Worm (Caenorhabditis elegans) whole organism, dauer: Measurements from ENCODE around the gene idpp-7.
"Not testable (repeated sequence)": the region's sequence is repeated elsewhere in the genome, so short reads cannot be mapped to it uniquely, and the experiment has no call there.

Experiments used
- unc-62 ChIP-seq: sonication (generic microtip); optimal IDR thresholded peaks from 2 replicates; lab custom pipeline; 2017; ENCODE audit warnings: missing biosample characterization, missing genetic modification reagents, missing genetic modification characterization

The idpp-7 gene

DNA sequence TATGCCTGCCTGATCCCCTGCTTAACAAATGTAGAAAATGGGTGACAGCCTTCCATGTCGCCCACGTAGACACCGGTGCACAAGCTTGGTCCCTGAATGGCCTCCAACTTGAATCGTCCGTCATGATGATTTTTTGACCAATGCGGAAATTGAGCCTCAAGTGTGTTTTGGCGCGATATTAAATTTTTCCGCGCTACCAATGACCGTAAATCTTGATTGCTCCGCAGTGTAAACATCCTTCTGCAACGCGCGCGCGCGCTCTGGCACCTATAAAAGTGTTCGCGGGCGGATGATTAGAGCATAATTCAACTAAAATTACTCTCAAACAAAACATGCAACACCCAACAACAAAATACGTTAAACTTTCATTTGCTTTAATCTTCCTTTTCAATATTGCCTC, at the start of gene idpp-7:
TSS of gene idpp-7 (plus strand) at position 301 of the 400 bp plus-strand sequence.
- TF ChIP-seq unc-62 (GFP tag; lab: Kevin White, UChicago) = no peak

DNA sequence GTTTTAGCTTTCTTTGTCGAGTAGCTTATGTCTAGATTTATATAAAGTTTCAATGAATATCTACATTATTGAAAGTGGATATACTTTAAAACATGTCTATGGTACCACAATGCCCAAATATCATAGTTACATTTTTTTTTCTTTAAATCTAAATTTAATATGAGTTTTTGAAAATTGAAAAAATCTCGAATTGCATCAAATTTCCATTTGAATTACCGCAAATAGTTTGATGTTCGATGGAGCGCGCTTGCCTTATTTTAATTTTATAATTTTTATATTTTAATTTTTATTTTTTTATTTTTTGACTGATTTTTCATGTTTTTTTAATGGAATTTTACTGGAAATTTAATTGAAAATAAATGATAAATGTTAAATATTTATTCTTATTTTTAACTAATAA, 45.1 kb upstream of the idpp-7 start, which contains the start of gene T23B5.4:
TSS of gene T23B5.4 (plus strand) at position 301 of the 400 bp plus-strand sequence.
- TF ChIP-seq unc-62 (GFP tag; lab: Kevin White, UChicago) = no peak

DNA sequence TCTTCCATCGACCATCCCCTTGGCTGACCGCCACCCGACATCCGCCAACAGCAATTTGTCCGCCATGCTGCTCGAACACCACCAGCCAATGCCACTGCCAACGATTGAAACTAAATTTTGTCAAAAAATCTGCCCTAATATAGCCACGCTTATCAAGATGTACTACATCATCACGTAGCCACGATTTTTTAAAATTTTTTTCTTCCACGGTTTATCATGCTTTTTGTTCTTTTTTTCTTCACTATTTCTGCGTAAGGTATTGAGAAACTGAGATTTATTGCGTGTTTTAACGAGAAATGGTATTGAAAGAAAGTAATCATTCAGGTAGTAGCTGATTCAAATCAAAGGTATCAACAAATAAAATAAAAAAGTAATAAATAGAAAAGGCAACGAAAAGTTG, 42.6 kb upstream of the idpp-7 start, which contains the start of gene T23B5.6:
TSS of gene T23B5.6 (minus strand) at position 101 of the 400 bp plus-strand sequence.
- TF ChIP-seq unc-62 (GFP tag; lab: Kevin White, UChicago) = not testable (repeated sequence)

DNA sequence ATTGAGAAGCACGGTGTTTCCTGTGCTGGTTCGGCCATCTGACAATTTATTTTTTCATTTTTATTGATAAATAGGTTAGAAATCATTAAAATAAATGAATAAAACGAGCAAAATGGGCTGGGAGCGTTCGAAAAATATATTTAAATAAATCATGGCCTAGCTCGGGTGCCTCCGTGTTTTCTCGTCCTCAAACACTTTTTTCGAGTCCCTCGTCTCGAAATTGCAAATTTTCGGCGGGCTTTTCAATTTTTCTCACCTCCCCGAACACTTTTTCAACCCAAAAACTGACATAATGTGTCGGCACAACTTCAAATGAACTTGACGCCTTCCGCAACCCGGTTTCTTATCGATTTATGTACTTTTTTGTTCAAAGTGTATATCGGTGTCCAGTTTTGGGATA, 35.4 kb upstream of the idpp-7 start, which contains the start of gene prmt-9:
TSS of gene prmt-9 (minus strand) at position 38 of the 400 bp plus-strand sequence.
- TF ChIP-seq unc-62 (GFP tag; lab: Kevin White, UChicago) = no peak

DNA sequence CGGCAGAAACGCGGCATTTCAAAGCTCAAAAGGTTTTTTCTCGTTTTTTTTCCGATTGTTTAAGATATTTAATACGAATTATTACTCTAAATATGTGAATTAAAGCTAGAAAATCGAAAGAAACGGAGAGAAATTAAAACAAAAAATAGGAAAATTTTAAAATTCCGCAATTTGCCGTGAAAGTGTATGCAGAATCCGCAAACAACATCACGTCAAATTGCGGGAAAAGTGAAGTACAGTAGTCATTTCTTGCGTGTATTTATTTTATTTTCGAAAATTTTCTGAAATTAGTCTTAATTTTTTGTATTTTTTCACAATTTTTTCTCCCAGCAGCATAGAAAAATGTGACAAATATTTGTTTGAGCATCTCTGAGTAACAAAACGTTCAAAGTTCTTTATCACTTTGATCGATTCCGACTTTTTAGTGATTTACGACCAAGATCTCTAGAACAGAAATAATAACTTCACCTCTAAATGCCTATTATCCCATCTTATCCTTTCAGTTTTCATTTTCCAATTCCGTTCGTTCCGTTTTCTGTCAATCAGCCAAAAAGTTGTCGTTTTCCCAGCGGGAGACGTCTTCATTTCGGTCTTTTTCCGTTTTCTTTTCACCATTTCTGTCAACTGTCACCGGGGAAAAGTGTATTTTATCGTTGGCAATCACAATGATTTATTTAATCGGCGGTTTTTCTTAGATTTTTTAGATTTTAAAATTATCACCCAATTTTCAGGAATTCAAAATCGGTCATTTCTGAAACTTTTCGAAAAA, 34.8 kb upstream of the idpp-7 start:
- no peak for TF ChIP-seq unc-62 (GFP tag; lab: Kevin White, UChicago)

DNA sequence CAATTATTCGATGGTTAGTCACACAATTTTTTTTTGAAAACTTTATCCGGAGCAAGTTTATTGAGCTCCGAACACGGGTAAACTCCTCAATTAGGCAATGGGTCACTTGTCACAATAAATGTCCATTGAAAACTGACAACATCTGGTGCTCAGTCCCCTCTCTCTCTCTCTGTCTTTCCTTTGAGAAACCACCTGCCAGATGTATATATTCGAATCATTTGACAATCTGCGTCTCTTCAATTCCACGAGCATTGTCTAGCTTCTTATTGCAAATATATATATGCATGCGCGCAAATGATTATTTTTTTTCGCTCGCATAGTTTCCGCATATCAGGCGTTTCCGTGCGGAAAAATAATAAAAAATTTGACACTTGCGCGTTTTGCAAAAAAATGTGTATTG, 33.9 kb upstream of the idpp-7 start:
- no peak for TF ChIP-seq unc-62 (GFP tag; lab: Kevin White, UChicago)

DNA sequence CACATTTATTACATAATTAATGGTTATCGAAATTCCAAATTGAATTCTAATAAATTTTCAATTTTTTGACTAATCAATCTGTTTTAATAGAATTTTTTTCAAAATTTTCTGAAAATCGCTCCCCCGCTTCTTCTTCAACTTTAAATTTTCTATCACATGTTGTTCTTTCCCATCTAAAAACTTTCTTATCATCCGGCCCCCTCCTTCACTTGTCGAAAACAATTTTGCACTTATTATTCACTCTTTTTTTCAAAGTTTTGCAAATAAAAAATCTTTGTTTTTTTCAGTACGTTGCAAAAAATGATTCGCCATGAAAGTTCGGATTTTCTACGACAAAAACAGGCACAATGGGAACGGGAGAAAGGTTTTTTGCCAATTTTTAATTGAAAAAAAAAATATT, 31.4 kb upstream of the idpp-7 start, which contains the start of gene T23B5.3:
TSS of gene T23B5.3 (plus strand) at position 301 of the 400 bp plus-strand sequence.
- TF ChIP-seq unc-62 (GFP tag; lab: Kevin White, UChicago) = no peak

DNA sequence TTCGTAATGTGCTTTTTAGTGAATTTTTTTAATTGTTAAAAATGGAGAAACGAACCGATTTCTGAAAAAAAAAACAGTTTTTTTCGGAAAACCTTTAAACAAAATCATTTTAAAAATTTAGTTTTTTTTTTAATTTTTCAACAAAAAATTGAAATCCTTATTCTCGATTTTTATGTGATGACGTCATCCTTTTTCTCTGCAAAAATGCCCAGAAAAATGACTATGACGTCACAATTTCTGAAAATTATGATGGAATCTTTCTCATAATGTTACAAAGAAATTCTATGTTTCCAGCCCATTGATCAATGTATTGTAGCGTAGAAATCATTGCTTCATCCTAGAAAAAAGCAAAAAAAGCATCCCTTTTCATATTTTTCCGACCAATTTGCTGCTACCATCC, 30.5 kb upstream of the idpp-7 start:
- TF ChIP-seq unc-62 (GFP tag; lab: Kevin White, UChicago) = no peak

DNA sequence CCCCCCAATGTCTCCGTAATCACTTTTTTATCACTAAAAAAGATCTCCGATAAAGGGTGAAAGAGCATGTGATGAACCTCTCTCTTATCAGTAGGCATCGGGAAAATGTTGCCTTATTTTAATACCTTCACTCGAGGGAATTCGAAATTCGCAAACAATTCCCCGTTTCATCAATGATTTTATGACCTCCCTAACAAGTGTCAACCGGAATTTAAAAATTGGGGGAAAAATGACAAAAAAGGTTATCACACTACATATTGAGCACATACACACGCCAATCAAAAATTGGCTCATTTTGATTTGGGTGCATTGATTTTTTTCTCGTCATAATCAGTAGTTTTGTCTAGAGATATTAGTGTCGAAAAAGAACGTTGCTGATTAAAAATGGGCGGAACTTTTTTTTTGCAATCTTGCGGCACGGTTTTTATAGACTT, 30.0 kb upstream of the idpp-7 start:
- TF ChIP-seq unc-62 (GFP tag; lab: Kevin White, UChicago) = no peak

DNA sequence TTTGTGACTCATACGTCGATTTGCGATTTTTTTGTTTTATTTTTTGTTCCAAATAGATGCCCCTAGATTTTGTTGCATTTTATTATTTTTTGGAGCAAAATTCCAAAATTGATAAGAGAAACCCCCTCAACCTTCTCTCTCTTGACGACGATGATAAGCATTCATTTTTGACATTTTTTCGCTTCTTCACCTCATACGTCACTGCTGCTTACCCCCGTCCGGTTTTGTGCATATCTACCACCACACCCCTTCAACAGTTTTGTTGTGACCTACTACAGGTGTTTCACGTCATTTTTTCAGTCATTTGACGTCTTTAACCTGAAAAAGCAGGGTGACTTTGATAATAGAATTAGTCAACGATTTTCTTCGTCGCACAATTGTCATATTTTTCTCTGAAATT, 20.9 kb upstream of the idpp-7 start:
- no peak for TF ChIP-seq unc-62 (GFP tag; lab: Kevin White, UChicago)

DNA sequence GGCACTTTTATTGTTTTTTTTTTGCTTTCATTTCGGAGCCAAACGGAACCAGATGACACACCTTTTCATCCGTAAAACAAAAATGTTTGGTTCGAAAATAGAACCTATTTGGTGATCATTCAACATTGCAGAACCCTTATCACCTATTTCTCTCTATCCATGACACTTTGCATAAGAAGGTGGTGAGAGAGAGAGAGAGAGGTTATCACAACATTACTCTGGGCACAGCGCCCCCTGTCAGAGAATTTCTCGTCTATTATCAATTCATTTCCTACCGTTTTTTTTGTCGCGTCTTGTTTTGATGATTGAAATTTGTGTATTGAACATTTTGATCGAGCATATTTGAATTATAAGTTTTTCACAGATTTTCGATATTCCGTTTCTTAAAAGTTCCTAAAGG, 19.6 kb upstream of the idpp-7 start:
- TF ChIP-seq unc-62 (GFP tag; lab: Kevin White, UChicago) = no peak

DNA sequence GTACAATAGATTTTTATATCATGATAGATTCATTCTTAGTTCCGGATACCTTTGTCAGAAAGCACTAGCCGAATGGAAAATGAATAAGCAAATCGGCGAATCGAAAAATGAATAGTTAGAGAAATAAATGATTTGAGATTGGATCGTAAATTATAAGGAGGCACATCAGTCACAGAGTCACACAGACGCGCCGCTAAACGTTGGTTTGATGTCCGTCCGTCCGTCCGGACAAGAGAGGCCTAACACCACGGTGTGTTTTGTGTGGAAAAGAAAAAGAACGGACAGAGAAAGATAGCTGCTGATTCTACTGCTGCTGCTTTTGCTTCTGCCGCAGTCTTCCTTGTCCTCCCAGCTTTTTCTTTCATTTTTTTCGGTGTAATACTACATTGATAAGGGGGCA, 18.8 kb upstream of the idpp-7 start:
- TF ChIP-seq unc-62 (GFP tag; lab: Kevin White, UChicago) = no peak

DNA sequence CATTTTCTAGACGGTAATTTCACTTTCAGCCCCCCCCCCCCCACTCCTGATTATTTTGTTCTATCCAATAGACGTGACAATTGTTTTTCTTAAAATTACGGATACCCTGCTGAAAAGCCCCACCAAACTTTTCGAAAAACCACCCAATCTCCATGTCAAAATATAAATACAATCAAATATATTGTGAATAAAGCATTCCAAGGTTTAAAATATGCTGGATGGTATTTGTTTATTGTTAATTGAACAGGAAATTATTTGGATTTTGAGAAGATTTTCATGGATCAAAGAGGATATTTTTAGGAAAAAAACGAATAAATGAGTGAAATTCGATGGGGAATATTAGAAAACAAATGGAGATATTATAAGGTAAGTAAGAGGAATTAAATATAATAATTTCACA, 16.0 kb upstream of the idpp-7 start, which contains the start of gene C27D8.4:
TSS of gene C27D8.4 (plus strand) at position 301 of the 400 bp plus-strand sequence.
- no peak for TF ChIP-seq unc-62 (GFP tag; lab: Kevin White, UChicago)

DNA sequence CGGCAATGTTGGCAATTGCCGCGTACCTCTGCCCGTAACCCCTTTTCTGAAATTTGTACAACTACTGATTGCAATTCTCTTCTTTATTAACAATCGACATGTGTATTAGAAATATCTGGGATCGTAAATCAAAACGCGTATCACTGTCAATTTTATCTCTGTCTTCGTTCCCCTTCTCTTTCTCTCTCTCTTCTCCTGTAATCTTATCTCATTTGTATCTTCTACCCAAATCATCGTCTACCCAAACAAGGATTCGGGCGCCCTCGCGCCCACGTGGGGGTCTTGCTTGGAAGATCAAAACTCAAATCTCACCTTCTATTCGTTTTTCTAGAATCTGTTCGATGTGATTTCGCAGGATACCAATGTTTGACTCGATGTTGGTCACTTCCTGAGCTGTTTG, 8.8 kb upstream of the idpp-7 start, which contains the start of gene C27D8.2:
TSS of gene C27D8.2 (plus strand) at position 222 of the 400 bp plus-strand sequence.
- TF ChIP-seq unc-62 (GFP tag; lab: Kevin White, UChicago) = no peak

DNA sequence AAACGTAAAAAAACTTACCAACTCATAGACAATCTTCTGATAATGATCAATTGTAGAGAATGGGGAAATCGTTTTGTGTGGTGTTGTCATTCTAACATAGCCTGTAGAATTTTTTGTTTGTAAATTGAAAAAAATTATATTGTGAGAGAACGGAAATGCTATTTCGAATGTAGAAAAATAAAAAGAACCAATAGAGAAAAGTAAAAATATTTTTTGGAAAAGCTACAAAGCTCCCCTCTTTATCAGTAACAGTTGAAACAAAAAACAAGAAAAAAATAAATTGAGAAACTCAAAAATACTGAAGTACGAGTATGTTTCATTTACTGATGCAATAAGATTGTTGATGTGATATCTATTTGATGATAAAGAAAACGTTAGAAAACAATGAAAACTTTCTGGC, 8.1 kb upstream of the idpp-7 start, which contains the start of gene C27D8.3:
TSS of gene C27D8.3 (minus strand) at position 101 of the 400 bp plus-strand sequence.
- no peak for TF ChIP-seq unc-62 (GFP tag; lab: Kevin White, UChicago)

DNA sequence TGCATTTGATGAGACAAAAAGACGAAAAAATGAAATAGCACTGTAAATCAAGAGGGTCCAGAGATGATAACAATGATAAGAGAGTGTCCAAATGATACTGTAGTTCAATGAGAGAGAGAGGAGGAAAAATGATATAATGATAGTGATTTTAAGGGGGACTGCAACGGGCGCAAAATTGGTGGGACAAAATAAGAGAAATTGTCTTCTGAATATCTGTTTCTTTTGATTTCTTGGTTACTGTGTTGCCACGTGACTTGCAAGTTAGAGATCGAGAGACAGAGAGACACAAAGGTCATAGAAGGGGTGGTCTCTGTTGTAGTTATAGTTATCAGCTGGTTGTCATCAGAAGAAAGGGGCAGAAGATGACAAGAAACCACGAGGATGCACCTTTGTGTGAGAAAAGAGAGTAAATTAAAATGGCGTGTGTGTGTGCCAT, 3.8 kb upstream of the idpp-7 start:
- no peak for TF ChIP-seq unc-62 (GFP tag; lab: Kevin White, UChicago)
